Worm (Caenorhabditis elegans) whole organism, young adult: ENCODE measurements around the gene his-40.

Experiments used
- dpl-1 ChIP-seq: fragments of 150-350 bp; optimal IDR thresholded peaks from 2 replicates; lab custom pipeline; 2014; ENCODE audit warnings: missing biosample characterization, missing genetic modification reagents, missing genetic modification characterization
- lin-35 ChIP-seq, 3 experiments: fragments of 150-350 bp in 2 of 3; sonication (generic microtip) in 1 of 3; optimal IDR thresholded peaks; 2 replicates each; lab custom pipeline; 2014 to 2018; ENCODE audit warnings: missing biosample characterization in 3 of 3, missing genetic modification characterization in 3 of 3, missing genetic modification reagents in 3 of 3
- pha-4 ChIP-seq: fragments of 150-350 bp; sonication (generic microtip); optimal IDR thresholded peaks from 2 replicates; lab custom pipeline; 2014; ENCODE audit warnings: missing biosample characterization, missing genetic modification reagents, missing genetic modification characterization
- repo-1 ChIP-seq: sonication (generic microtip); optimal IDR thresholded peaks from 2 replicates; lab custom pipeline; 2017; ENCODE audit warnings: mild to moderate bottlenecking, missing genetic modification characterization, missing compliant biosample characterization
- unc-130 ChIP-seq: sonication (generic microtip); optimal IDR thresholded peaks from 2 replicates; lab custom pipeline; 2016; ENCODE audit warnings: missing genetic modification reagents, missing genetic modification characterization, missing compliant biosample characterization
- unc-62 ChIP-seq: fragments of 150-350 bp; optimal IDR thresholded peaks from 2 replicates; lab custom pipeline; 2014; ENCODE audit warnings: missing biosample characterization, missing genetic modification reagents, missing genetic modification characterization

DNA sequence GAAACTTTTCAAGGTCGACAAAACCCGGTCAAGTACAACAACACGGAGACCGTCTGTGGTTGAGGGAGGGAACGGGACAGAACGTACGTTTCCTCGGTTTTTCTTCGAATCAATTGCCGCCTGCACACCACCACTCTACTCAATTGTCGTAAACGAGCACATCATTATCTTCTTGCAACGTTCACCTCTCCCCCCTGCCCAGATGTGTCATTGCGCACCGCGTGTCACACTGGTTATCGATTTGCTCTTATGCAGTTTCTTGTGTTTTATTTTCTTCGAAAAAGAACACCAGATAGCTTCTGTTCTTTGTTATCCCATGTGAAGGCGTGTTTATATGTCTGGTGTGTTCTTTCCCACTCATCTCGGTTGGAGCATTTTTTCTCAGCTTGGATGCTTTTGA lies 20.3 kb upstream of the his-40 start:
- no peak for TF ChIP-seq lin-35 (GFP tag; optimal IDR thresholded peaks at IDR 0.05; lab: Kevin White, UChicago)
- no peak for TF ChIP-seq pha-4 (tag; lab: Kevin White, UChicago)
- no peak for TF ChIP-seq dpl-1
- TF ChIP-seq repo-1 (tag; lab: Kevin White, UChicago) = no peak
- no peak for TF ChIP-seq unc-62 (GFP tag; lab: Kevin White, UChicago)
- TF ChIP-seq unc-130 = no peak
